Fruit fly (Drosophila melanogaster) Kc167 (cell line): Measurements from ENCODE around the gene TTLL1B.

Experiments
- Myc ChIP-seq: fragments of >200 bp; optimal IDR thresholded peaks from 2 replicates; lab custom pipeline; 2017; ENCODE audit warnings: missing external identifiers
- Sin3A ChIP-seq: fragments of >200 bp; optimal IDR thresholded peaks from 2 replicates; lab custom pipeline; 2018; ENCODE audit warnings: missing external identifiers
- h ChIP-seq: fragments of >200 bp; optimal IDR thresholded peaks from 3 replicates; lab custom pipeline; 2018; ENCODE audit warnings: missing external identifiers
- insv ChIP-seq: fragments of >200 bp; optimal IDR thresholded peaks from 3 replicates; lab custom pipeline; 2018; ENCODE audit warnings: missing external identifiers
- psq ChIP-seq: fragments of >200 bp; optimal IDR thresholded peaks from 2 replicates; lab custom pipeline; 2017; ENCODE audit warnings: missing external identifiers
- ttk ChIP-seq: sonication (Bioruptor generic); optimal IDR thresholded peaks from 2 replicates; lab custom pipeline; 2017; ENCODE audit warnings: missing external identifiers

TTLL1B gene

DNA sequence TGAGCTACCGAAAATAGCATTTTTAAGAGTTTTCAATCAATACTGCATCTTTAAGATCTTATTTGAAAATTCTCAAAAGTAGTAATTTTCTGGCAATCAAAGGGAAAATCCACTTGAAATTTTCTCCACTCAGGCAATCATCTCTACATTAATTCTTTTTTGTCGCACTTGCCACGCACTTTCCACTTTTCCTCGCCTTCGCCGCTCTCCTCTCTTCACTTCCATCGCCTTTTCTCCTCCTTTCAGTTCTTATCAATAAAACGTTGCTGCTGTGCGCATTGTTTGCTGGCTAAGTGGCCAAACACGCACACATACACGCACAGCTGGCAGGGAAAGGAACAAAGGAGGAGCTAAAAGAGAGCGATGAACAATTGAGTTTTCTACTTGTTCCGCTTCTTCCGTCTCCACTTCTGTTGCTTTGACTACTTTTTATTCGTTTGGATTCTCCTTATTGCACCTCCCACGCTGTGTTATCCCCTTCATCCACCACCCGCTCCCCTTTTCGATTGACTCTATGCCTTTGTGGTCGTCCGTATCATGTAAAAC, 25.0 kb upstream of the TTLL1B start:
- TF ChIP-seq h (lab: Kevin White, UChicago) = no peak
- no peak for TF ChIP-seq Sin3A (lab: Kevin White, UChicago)
- TF ChIP-seq insv (lab: Kevin White, UChicago) = no peak
- no peak for TF ChIP-seq ttk (lab: Kevin White, UChicago)
- no peak for TF ChIP-seq Myc
- TF ChIP-seq psq = no peak

DNA sequence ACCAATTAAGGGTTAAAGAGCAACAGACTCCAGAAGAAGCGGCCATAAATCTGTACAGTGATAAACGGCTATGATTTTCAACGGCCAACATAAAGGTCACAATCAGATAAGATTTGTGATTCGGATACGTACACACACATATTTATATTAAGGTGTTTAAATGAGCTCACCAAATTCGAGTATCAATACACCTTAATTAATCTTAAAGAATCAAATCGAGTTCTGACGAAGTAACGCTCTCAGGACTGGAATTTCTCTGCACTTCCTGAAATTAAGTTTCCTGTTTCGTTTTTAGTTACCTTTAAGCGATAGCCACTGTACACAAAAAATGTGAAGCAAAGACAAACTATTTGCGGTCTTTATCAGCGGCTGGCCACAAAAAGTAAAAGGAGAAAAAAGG, 24.2 kb upstream of the TTLL1B start:
- no peak for TF ChIP-seq psq
- TF ChIP-seq insv (lab: Kevin White, UChicago) = no peak
- no peak for TF ChIP-seq Sin3A (lab: Kevin White, UChicago)

DNA sequence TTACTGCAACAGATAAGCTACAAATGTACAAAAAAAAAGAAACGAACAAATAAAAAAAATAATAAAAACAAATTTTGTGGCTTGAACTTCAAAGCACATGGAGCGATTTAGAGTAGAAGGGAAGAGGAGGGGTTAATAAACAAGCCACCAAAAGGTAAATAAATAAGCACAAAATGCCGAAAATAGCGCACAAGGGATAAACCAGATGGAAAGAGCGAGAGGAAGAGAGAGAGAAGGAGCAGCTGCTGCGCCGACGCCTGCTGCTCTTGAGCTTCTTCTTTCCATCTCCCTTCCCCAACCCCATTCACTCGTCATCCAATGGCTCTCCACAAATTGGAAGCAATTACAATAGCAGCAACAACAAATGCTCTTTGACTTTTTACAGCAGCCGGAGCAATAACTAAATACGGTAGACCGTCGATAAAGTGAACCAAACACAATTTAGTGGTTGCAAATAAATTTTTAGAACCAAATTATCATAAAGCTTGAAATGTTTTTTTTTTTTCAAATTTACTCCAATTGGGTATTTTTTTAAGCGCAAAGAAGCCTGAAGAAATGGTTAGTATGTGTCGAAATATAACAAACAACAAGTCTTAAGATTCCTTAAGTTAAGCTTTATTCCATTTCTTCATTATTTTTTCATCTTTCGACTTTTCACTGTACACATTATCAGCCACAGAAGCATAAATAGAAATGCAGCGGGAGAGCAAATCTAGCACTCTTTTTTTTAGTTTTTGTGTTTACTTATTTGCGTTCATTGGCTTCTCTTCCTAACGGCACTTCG, 23.5 kb upstream of the TTLL1B start:
- no peak for TF ChIP-seq insv (lab: Kevin White, UChicago)
- TF ChIP-seq psq = no peak

DNA sequence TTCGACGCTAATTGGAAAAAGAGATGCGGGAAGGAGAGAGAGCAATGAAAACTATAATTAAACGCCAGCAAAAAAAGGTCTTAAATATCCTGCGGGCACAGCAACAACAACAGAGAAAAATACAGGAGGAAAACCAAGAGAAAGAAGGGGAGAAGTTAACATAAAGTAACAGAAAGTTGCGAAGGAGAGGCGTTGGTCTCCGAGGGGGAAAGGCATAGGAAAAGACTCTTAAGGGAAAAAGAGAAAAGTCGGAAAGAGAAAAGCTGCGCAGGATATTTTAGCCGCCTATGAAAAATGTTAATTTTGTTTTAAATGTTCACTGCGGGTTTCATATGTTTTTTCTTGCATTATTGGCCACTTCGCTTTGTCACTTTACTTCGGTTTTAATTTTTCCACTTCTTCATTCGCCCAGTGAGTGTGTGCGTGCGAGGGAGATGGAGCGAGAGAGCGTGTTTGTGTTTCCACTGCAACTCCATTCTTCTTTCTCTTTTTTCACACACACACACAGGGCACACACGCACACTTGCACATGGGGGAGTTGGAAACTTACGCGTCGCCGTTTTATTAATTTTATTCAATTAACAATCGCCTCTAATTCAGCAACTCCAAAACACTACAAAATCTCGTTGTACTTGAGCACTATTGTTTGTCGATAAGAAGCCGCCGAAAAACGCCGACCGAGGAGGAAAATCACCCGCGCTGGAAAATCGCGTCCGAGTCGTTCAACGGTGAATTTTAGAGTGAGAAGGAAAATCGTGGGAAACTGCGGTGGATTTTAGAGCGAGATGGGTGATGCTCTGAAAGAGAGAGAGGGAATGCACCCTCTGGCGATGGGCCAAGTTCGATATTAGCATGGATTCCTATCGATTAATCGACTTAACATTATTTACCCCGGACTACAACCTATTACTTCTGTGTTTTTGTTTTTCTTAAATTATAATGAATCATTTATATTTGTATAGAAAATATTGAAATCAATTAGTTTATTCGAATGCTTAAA, 22.4 kb upstream of the TTLL1B start, which contains the start of gene Src64B:
TSS of gene Src64B (minus strand) at position 810 of the 1,000 bp plus-strand sequence.
- TF ChIP-seq insv (lab: Kevin White, UChicago) = no peak
- TF ChIP-seq h (lab: Kevin White, UChicago) = no peak
- no peak for TF ChIP-seq Sin3A (lab: Kevin White, UChicago)
- no peak for TF ChIP-seq psq
- TF ChIP-seq Myc = no peak
- no peak for TF ChIP-seq ttk (lab: Kevin White, UChicago)

DNA sequence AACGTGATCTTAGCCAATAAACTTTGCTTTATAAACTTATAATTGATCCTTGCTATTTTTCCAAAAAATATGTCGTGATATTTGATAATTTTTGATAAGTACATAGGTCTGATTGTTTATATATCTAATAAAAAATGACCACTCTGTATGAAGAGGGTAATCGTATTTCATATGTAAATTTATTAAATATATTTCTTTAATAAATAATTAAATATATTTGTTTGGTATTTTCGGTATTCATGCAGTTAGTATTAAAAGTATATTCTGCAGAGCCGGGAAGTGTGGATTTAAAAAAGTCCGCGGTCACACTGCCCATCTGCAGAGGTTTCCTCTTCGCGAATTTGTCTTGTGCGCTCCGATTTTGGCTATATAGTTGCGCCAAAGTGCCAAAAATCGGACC, 21.6 kb upstream of the TTLL1B start, which contains the start of gene HDAC1:
TSS of gene HDAC1 (plus strand) at position 301 of the 400 bp plus-strand sequence.
- TF ChIP-seq psq = no peak
- TF ChIP-seq Sin3A (lab: Kevin White, UChicago) = no peak
- no peak for TF ChIP-seq insv (lab: Kevin White, UChicago)
- TF ChIP-seq h (lab: Kevin White, UChicago) = no peak
- no peak for TF ChIP-seq ttk (lab: Kevin White, UChicago)
- TF ChIP-seq Myc = no peak

DNA sequence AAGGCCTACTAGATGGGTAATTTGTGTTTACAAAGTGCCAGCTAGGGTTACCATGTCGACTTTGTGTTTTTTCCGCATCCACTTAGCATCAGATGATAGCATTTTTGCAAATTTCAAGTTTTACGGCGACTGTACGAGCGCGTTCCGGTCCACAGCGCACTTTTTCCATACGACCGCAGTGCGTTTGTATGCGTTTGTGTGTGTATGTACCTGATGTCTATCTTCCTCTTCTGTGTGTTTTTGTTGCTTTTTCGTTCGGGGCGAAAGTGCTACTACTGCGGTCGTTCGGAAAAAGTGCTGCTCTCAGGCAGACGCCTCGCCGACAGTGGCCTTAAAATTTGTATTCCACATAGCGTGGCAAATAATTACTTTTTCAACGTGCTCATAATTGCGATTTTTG, 21.1 kb upstream of the TTLL1B start:
- TF ChIP-seq h (lab: Kevin White, UChicago) (no peak), insv (lab: Kevin White, UChicago) (no peak), Sin3A (lab: Kevin White, UChicago) (no peak), ttk (lab: Kevin White, UChicago) (no peak), psq (no peak), Myc (no peak)

DNA sequence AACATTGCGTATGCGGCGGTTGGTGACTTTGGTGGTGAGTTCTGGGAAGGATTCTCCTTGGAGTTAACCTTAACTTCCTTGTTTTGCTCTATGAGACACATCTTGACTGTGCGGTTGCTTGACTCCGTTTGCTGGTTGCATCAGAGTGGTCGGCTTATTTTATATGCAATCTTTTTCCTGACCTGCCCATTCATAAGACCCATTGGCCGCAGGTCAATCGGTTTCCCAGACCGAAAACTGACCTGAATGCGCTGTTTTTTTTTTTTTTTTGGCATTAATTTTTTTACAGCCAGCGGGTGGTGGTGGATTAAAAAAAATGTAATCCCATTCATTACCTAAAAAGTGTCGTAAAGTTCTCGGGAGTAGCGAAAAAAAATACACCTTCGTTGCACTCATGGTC, 13.4 kb upstream of the TTLL1B start, which contains the start of gene CG13716:
TSS of gene CG13716 (minus strand) at position 101 of the 400 bp plus-strand sequence.
- TF ChIP-seq h (lab: Kevin White, UChicago) (no peak), insv (lab: Kevin White, UChicago) (no peak), Myc (no peak), ttk (lab: Kevin White, UChicago) (no peak), Sin3A (lab: Kevin White, UChicago) (no peak), psq (no peak)

DNA sequence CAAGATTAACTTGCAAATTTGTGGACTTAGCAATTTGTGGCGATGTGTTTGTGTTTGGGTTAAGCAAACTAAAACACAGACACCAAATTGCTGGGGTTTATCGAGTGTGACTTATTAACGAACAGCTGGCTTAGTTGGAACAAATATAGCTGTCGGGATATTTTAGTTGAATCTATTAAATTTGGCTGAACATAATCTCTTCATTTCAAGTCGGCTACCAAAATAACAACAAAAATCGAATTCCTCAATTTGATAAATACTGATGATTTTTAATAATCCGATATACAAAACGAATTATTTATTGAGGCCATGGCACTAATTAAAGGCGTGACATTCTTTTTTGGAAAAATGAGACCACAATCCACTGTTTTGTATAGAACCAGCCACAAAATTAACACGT, 19.2 kb downstream of the TTLL1B start, which contains the start of gene CG32236:
TSS of gene CG32236 (minus strand) at position 101 of the 400 bp plus-strand sequence.
- TF ChIP-seq Sin3A (lab: Kevin White, UChicago) (no peak), insv (lab: Kevin White, UChicago) (no peak), ttk (lab: Kevin White, UChicago) (no peak), Myc (no peak), psq (no peak), h (lab: Kevin White, UChicago) (no peak)

DNA sequence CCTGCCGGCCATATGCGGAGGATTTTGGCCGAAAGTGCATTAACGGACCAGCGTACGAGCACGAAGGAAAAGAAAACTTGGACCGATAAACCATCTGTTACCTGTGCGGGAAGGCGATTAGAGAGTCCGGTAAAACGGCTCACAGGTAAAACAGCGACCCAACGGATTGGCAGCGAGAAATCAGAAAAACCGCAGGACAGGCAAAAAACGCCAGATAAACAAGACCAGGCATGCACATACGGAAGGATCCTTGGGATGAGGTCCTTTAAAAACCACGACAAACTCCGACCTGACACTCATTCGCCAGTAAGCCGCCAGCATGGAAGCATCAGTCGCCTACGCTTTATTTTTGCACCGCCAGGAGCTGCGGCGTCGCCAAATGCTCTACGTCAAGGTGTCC, 29.5 kb downstream of the TTLL1B start, which contains the start of gene CG34266:
TSS of gene CG34266 (plus strand) at position 301 of the 400 bp plus-strand sequence.
- TF ChIP-seq ttk (lab: Kevin White, UChicago) (no peak), Sin3A (lab: Kevin White, UChicago) (no peak), psq (no peak), insv (lab: Kevin White, UChicago) (no peak), Myc (no peak), h (lab: Kevin White, UChicago) (no peak)

DNA sequence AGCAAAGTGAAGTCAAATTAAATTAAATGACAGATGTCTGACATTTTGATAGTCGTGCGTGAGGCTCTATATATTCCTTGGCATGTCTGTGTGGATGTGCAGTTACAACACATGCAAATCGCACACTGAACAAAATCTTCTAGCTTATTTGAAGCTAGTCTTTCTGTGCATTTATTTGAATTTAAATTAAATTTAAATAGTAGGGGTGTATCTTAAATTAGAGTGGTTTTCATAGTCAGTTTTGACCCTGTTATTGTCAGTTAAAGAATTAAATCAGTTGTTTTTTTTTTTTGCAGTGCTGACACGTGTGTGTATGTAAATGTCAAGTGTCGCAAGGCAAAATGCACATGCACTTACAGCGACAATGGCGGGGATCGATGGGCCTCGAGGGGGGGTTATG, 31.0 kb downstream of the TTLL1B start:
- no peak for TF ChIP-seq Myc
- TF ChIP-seq h (lab: Kevin White, UChicago) = no peak
- TF ChIP-seq Sin3A (lab: Kevin White, UChicago) = no peak
- TF ChIP-seq psq = no peak
- TF ChIP-seq insv (lab: Kevin White, UChicago) = no peak
- no peak for TF ChIP-seq ttk (lab: Kevin White, UChicago)

DNA sequence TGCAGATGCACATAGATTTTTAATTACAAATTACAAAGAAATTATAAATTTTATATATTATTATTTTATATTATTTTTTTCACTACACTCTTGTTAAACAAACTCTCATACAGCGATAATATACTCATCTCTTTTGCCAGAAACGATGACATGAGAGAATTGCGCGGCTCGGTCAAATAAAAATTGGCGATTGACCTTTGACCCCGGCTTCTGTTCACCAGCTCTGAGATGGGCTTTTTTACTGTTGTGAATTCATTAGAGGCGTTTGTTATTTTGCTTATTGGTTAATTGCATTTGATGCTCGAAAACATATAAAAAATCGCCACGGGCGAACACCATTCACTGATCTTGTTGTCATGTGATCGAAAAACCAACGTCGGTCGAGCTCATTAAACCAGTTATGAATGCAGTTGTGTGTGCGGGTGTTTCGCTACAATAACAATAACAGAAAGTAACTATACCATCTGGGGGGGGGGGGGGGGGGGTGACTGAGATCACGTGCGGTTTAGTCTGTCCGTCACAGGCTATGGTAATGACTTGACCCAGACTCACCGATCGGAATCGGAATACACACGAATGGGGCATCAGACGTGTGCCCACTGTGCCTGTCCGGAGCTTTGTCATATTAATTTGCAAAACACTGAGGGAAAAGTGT, 36.7 kb downstream of the TTLL1B start:
- TF ChIP-seq psq = no peak
